Worm (Caenorhabditis elegans) whole organism, midembryonic: ENCODE data around the gene F10D2.10.

Experiments used
- cog-1 ChIP-seq: sonication (generic microtip); optimal IDR thresholded peaks from 2 replicates; lab custom pipeline; 2016; ENCODE audit warnings: missing genetic modification characterization, missing compliant biosample characterization
- flt-1 ChIP-seq: fragments of 200-800 bp; sonication (Bioruptor generic); IDR thresholded peaks from 2 replicates; pipeline ENCODE4 v1.3.6; 2022; ENCODE audit warnings: missing genetic modification characterization, missing compliant biosample characterization
- klf-2 ChIP-seq: fragments of 200-800 bp; sonication (Bioruptor generic); conservative IDR thresholded peaks from 2 replicates; pipeline ENCODE4 v1.3.6; 2022; ENCODE audit warnings: missing genetic modification reagents, missing genetic modification characterization, missing compliant biosample characterization
- ref-1 ChIP-seq: fragments of 200-800 bp; sonication (Bioruptor generic); conservative IDR thresholded peaks from 2 replicates; pipeline ENCODE4 v1.3.6; 2022; ENCODE audit warnings: missing genetic modification reagents, missing genetic modification characterization, missing compliant biosample characterization
- tab-1 ChIP-seq: fragments of 200-800 bp; sonication (Bioruptor generic); IDR thresholded peaks from 2 replicates; pipeline ENCODE4 v1.3.6; 2022; ENCODE audit warnings: missing genetic modification characterization, missing compliant biosample characterization
- ztf-23 ChIP-seq: fragments of 200-800 bp; sonication (Bioruptor generic); IDR thresholded peaks from 2 replicates; pipeline ENCODE4 v1.3.6; 2022; ENCODE audit warnings: missing genetic modification reagents, missing genetic modification characterization, missing compliant biosample characterization
- ztf-29 ChIP-seq: fragments of 200-800 bp; sonication (Bioruptor generic); IDR thresholded peaks from 2 replicates; pipeline ENCODE4 v1.3.6; 2022; ENCODE audit warnings: missing genetic modification reagents, missing genetic modification characterization, missing compliant biosample characterization

- TF ChIP-seq flt-1 (GFP tag; lab: Robert Waterston, UW), result no peak
- no peak for TF ChIP-seq tab-1 (GFP tag; lab: Robert Waterston, UW)
- no peak for TF ChIP-seq ref-1 (GFP tag; lab: Robert Waterston, UW)
- TF ChIP-seq klf-2, result no peak
- no peak for TF ChIP-seq cog-1 (tag; lab: Kevin White, UChicago)
- no peak for TF ChIP-seq ztf-29 (GFP tag; lab: Robert Waterston, UW)
- TF ChIP-seq ztf-23 (GFP tag; lab: Robert Waterston, UW), result no peak
These were observed 22.0 kb downstream of the F10D2.10 start, which contains the start of gene F10D2.16 for ce11 chrV:7133963-7134362.
